Worm (Caenorhabditis elegans): ENCODE data around the gene fbxa-111.

fbxa-111 gene

ce11 chrV:16974919-16975318 lies 25.4 kb upstream of the fbxa-111 start, which contains the start of gene srx-54:
Gene srx-54 (plus strand): TSS chrV:16975219.
- TF ChIP-seq mep-1 (tag; optimal IDR thresholded peaks at IDR 0.05) (no peak), ZK337.2 (GFP tag; IDR thresholded peaks at IDR 0.05) (no peak), lsy-2 (tag; optimal IDR thresholded peaks at IDR 0.05) (no peak), ceh-44 (GFP tag; IDR thresholded peaks at IDR 0.05) (no peak), lin-13 (GFP tag; optimal IDR thresholded peaks at IDR 0.05) (no peak), daf-16 (GFP tag; optimal IDR thresholded peaks at IDR 0.05) (no peak), daf-16 (tag; optimal IDR thresholded peaks at IDR 0.05) (no peak), ceh-62 (tag; optimal IDR thresholded peaks at IDR 0.05) (no peak), T26A8.4 (GFP tag; IDR thresholded peaks at IDR 0.05) (no peak), nhr-77 (tag; optimal IDR thresholded peaks at IDR 0.05) (no peak), ama-1 (optimal IDR thresholded peaks at IDR 0.05) (no peak), egl-27 (tag; optimal IDR thresholded peaks at IDR 0.05) (no peak), nhr-42 (GFP tag; IDR thresholded peaks at IDR 0.05) (no peak), lir-3 (tag; optimal IDR thresholded peaks at IDR 0.05) (no peak), aly-2 (tag; optimal IDR thresholded peaks at IDR 0.05) (no peak), unc-39 (tag; optimal IDR thresholded peaks at IDR 0.05) (no peak)

DNA sequence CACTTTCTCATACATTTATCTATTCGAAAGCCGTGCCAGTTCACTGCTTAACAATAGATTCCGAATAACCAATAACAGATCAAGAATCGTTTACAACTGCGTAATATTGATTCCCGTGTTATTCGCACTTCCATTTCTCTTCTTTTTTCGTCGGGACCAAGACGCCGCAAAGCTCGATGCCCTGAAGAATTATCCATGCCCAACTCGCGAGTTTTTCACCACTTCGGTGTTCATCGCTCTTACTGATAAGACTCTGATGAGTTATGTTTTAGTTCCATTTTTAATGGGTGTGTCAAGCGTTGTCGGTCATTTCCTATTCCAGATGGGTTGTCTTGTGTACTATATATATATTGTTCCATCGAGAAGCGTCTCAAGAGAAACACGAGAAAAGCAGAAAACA lies 23.8 kb upstream of the fbxa-111 start:
- TF ChIP-seq Y48G9A.11 (GFP tag; IDR thresholded peaks at IDR 0.05): no peak
- TF ChIP-seq ceh-28 (tag; optimal IDR thresholded peaks at IDR 0.05): no peak
- no peak for TF ChIP-seq nhr-76 (tag; optimal IDR thresholded peaks at IDR 0.05)
- no peak for TF ChIP-seq zip-11 (GFP tag; IDR thresholded peaks at IDR 0.05)
- TF ChIP-seq unc-62 (GFP tag; optimal IDR thresholded peaks at IDR 0.05 in 1 of 2): peak in 1 of 2 experiments; percentile 91
- no peak for TF ChIP-seq unc-62 (tag; optimal IDR thresholded peaks at IDR 0.05)
- no peak for TF ChIP-seq nhr-77 (tag; optimal IDR thresholded peaks at IDR 0.05)
- no peak for TF ChIP-seq nhr-48 (tag; optimal IDR thresholded peaks at IDR 0.05)

DNA sequence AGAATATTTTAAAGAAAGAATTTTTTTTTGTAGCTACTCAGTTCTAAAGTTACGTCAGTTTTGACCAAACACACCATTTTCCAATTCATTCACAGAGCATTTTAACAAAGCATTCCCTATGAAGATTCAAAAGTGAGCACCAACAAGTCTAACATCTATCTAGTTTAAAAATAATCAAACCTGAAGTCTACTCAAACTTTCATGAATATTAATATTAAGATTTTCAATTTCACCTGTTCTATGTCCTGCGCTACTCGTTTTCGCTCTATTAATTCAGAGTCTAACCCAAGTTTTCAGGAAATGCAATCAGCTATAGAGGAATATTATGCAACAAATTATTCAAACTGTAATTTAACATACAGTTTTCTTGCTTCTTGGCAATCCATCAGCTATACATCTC lies 22.6 kb upstream of the fbxa-111 start, which contains the start of gene srh-119:
Gene srh-119, plus strand, starts transcription at position 301 of the 400 bp plus-strand sequence.
- TF ChIP-seq lir-3 (tag; optimal IDR thresholded peaks at IDR 0.05) (no peak), spr-3 (GFP tag; optimal IDR thresholded peaks at IDR 0.05) (no peak), lsy-2 (tag; optimal IDR thresholded peaks at IDR 0.05) (no peak), lin-39 (tag; optimal IDR thresholded peaks at IDR 0.05) (no peak), nhr-42 (GFP tag; IDR thresholded peaks at IDR 0.05) (no peak)

ce11 chrV:16966636-16967035 lies 17.1 kb upstream of the fbxa-111 start, which contains the start of gene fbxa-90:
Gene fbxa-90 (plus strand): TSS chrV:16966814.
- TF ChIP-seq F26F4.8 (GFP tag; conservative IDR thresholded peaks at IDR 0.05): no peak
- TF ChIP-seq nhr-28 (tag; optimal IDR thresholded peaks at IDR 0.05): peak; percentile 0
- peak; percentile 11; the same call in 1 of the 2 replicates for TF ChIP-seq hmg-1.1 (GFP tag; IDR thresholded peaks at IDR 0.05)
- TF ChIP-seq dpl-1 (GFP tag; optimal IDR thresholded peaks at IDR 0.05): peak; percentile 6
- peak in 1 of 2 experiments; percentile 34 for TF ChIP-seq unc-62 (GFP tag; optimal IDR thresholded peaks at IDR 0.05 in 1 of 2)
- no peak for TF ChIP-seq unc-62 (tag; optimal IDR thresholded peaks at IDR 0.05)
- TF ChIP-seq aha-1 (tag): no peak

ce11 chrV:16965655-16966054 lies 16.1 kb upstream of the fbxa-111 start, which contains the start of gene efl-1:
Gene efl-1 (minus strand): TSS chrV:16965675.
- TF ChIP-seq Y48G9A.11 (GFP tag; IDR thresholded peaks at IDR 0.05): 0 out of 2 replicates have a peak, but pooled peaks have one; percentile 8
- no peak for TF ChIP-seq saeg-2 (GFP tag; IDR thresholded peaks at IDR 0.05)
- no peak for TF ChIP-seq lin-1 (GFP tag; IDR thresholded peaks at IDR 0.05)
- TF ChIP-seq F49E8.2 (tag; optimal IDR thresholded peaks at IDR 0.05; ENCODE audit: borderline replicate concordance): peak; percentile 12
- peak; percentile 55 for TF ChIP-seq F37D6.2 (tag; optimal IDR thresholded peaks at IDR 0.05)
- no peak for TF ChIP-seq Y105C5A.15 (GFP tag; IDR thresholded peaks at IDR 0.05)
- TF ChIP-seq ceh-62 (tag; optimal IDR thresholded peaks at IDR 0.05): no peak
- TF ChIP-seq T20F7.1 (GFP tag; optimal IDR thresholded peaks at IDR 0.05): peak; percentile 67
- TF ChIP-seq snpc-1.2 (GFP tag; IDR thresholded peaks at IDR 0.05): no peak
- TF ChIP-seq vab-7 (GFP tag; IDR thresholded peaks at IDR 0.05): peak; percentile 45; the same call in 1 of the 2 replicates
- TF ChIP-seq daf-19 (GFP tag; conservative IDR thresholded peaks at IDR 0.05): no peak
- TF ChIP-seq ztf-7 (tag; optimal IDR thresholded peaks at IDR 0.05): peak; percentile 80
- peak; percentile 54 for TF ChIP-seq spr-1 (tag; optimal IDR thresholded peaks at IDR 0.05)
- TF ChIP-seq sdz-12 (GFP tag; optimal IDR thresholded peaks at IDR 0.05): no peak
- no peak for TF ChIP-seq nhr-48 (tag; optimal IDR thresholded peaks at IDR 0.05)
- TF ChIP-seq pha-4 (GFP tag; IDR thresholded peaks at IDR 0.05): peak; percentile 43; the same call in 1 of the 2 replicates
- TF ChIP-seq pha-4 (tag; optimal IDR thresholded peaks at IDR 0.05): peak; percentile 34
- TF ChIP-seq mep-1 (tag; optimal IDR thresholded peaks at IDR 0.05): peak; percentile 86
- TF ChIP-seq R02D3.7 (tag; optimal IDR thresholded peaks at IDR 0.05): no peak
- TF ChIP-seq lsy-2 (tag; optimal IDR thresholded peaks at IDR 0.05): peak; percentile 22 to 93
- TF ChIP-seq ces-1 (GFP tag; optimal IDR thresholded peaks at IDR 0.05): peak; percentile 45

Measured in whole organism, L4 larva.